Worm (Caenorhabditis elegans) whole organism, midembryonic: ENCODE results near the gene cdc-48.2.

Experiments
- T22C8.4 ChIP-seq: fragments of 200-800 bp; sonication (Bioruptor generic); IDR thresholded peaks from 2 replicates; pipeline ENCODE4 v1.3.6; 2022; ENCODE audit warnings: missing genetic modification characterization, missing compliant biosample characterization
- med-1 ChIP-seq: sonication (generic microtip); optimal IDR thresholded peaks from 2 replicates; lab custom pipeline; 2017; ENCODE audit warnings: missing genetic modification characterization, mild to moderate bottlenecking, missing compliant biosample characterization, antibody characterized with exemption, missing genetic modification reagents; ENCODE audit not compliant: insufficient read depth
- ztf-23 ChIP-seq: fragments of 200-800 bp; sonication (Bioruptor generic); IDR thresholded peaks from 2 replicates; pipeline ENCODE4 v1.3.6; 2022; ENCODE audit warnings: missing genetic modification reagents, missing genetic modification characterization, missing compliant biosample characterization
- ztf-29 ChIP-seq: fragments of 200-800 bp; sonication (Bioruptor generic); IDR thresholded peaks from 2 replicates; pipeline ENCODE4 v1.3.6; 2022; ENCODE audit warnings: missing genetic modification reagents, missing genetic modification characterization, missing compliant biosample characterization

DNA sequence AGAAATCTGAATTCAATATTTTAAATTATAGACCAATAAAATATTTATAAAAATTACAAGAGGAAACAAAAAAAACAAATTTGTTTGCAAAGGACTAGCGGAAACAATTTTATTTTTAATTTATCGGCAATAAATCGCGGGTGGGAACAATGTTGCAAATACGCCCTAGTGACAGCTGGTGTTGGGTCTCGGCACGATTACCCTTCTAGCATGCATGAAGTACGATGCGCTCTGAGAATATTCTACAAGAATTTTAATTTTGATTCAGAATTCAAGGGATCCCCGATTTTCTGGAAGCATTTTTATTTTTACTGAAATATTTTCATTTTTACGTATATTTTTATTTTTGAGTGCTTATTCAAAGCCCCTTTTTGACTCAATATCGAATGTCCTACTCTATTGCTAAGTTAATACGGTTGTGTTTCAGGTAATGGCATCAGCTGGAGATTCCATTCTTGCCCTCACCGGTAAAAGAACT, 46.8 kb downstream of the cdc-48.2 start, which contains the start of the genes mig-5 and cct-1:
- TF ChIP-seq T22C8.4 (GFP tag; lab: Robert Waterston, UW) (no peak), med-1 (no peak), ztf-29 (GFP tag; lab: Robert Waterston, UW) (no peak), ztf-23 (GFP tag; lab: Robert Waterston, UW) (no peak; the same call in 1 of the 2 replicates)
